Fruit fly (Drosophila melanogaster) S2 (cell line): ENCODE measurements around the gene pyd.

Source experiments
- CG8478 ChIP-seq: fragments of >200 bp; optimal IDR thresholded peaks from 2 replicates; lab custom pipeline; 2018
- CTCF ChIP-seq, 2 experiments: fragments of >200 bp; optimal IDR thresholded peaks; 2 replicates each; lab custom pipeline; 2018

DNA sequence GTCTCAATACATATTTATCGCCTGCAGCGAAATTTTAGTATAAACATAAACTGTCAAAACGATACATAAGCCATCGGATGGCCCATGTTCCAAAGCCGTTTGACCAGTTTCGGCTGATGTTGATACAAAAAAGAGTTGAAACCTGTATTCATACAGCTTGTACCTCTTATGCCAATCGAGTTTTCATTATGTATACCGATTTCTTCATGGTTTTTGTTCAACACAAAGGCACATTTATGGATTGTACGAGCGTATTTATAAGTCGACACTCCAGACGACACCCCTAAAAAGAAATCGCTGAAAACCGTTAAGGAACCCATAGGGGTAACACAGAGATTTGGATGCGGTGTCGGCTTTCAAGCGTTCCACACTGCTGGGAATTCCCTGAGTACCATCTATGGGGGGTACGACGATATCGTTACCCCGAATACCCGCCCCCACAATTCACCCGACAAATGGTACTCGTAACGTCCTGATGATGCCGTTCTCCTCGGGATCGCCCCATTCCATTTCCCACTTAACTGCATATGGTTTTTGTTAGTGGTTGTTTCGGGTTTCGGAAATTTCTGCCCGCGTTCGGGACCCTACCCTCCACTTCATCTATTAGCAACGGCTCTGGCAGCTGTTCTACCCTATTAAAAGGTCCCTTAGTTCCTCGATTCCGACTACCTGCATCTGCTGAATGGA is 123.7 kb downstream of the pyd start:
- no peak for TF ChIP-seq CG8478 (lab: Kevin White, UChicago)
- TF ChIP-seq CTCF (optimal IDR thresholded peaks at IDR 0.05; lab: Kevin White, UChicago): no peak
